Worm (Caenorhabditis elegans): ENCODE measurements around the gene igcm-2.

DNA sequence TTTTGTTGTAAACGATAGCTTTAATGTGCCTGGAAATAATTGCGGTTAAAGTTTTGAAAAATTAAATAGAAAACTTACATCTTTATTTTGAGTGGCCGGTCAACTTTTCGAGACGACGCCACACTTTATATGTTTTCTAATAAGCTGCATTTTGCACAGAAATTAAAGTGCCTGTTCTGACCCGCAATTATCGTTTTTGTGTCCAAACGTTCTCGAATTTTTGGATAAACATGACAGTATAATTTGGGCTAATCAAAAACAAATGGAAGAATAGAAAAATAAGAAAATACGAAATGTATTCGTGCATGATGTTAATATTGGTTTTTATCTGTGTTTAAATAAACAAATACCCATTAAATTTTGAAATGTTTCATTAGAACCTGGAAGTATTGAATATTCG lies 29.3 kb upstream of the igcm-2 start, which contains the start of gene K10C2.12:
- TF ChIP-seq tbx-2 (tag; optimal IDR thresholded peaks at IDR 0.05), result no peak
- TF ChIP-seq unc-55 (GFP tag; optimal IDR thresholded peaks at IDR 0.05), result no peak
- TF ChIP-seq ahr-1 (tag; optimal IDR thresholded peaks at IDR 0.05), result no peak
- TF ChIP-seq ama-1 (optimal IDR thresholded peaks at IDR 0.05), result no peak
- no peak for TF ChIP-seq fkh-10 (GFP tag; optimal IDR thresholded peaks at IDR 0.05)

Data from whole organism, late embryonic.